Worm (Caenorhabditis elegans) whole organism, L4/young adult: ENCODE measurements around the gene F58A3.4.

ENCODE experiments used
- dao-5 ChIP-seq: sonication (generic microtip); optimal IDR thresholded peaks from 2 replicates; lab custom pipeline; 2016; ENCODE audit warnings: missing genotype, missing genetic modification characterization, moderate library complexity, missing compliant biosample characterization
- him-1 ChIP-seq: sonication (generic microtip); optimal IDR thresholded peaks from 2 replicates; lab custom pipeline; 2016; ENCODE audit warnings: missing genotype, missing genetic modification reagents, missing genetic modification characterization, missing compliant biosample characterization

ce11 chrX:10982051-10982450 lies 28.4 kb downstream of the F58A3.4 start, which contains the start of gene ver-4:
- TF ChIP-seq dao-5 (tag; lab: Kevin White, UChicago) (no peak), him-1 (tag; lab: Kevin White, UChicago) (no peak)
